Fruit fly (Drosophila melanogaster) whole organism, embryonic: ENCODE measurements around the gene CG16903.

Experiments
- ATbp ChIP-seq: fragments of 200-800 bp; sonication (Bioruptor generic); optimal IDR thresholded peaks from 2 replicates; lab custom pipeline; 2017; ENCODE audit warnings: missing biosample characterization, mild to moderate bottlenecking, missing genetic modification characterization, missing genetic modification reagents
- Bdp1 ChIP-seq: fragments of 200-800 bp; sonication (Bioruptor generic); optimal IDR thresholded peaks from 3 replicates; lab custom pipeline; 2016; ENCODE audit warnings: missing biosample characterization, missing genetic modification characterization
- CG10979 ChIP-seq: fragments of 200-800 bp; sonication (Bioruptor generic); optimal IDR thresholded peaks from 2 replicates; lab custom pipeline; 2018; ENCODE audit warnings: missing biosample characterization, mild to moderate bottlenecking, missing genetic modification characterization, moderate library complexity
- CG12744 ChIP-seq: fragments of 200-800 bp; sonication (Bioruptor generic); optimal IDR thresholded peaks from 2 replicates; lab custom pipeline; 2016; ENCODE audit warnings: missing biosample characterization, missing genetic modification characterization
- CG15011 ChIP-seq: fragments of 200-800 bp; sonication (Bioruptor generic); optimal IDR thresholded peaks from 3 replicates; lab custom pipeline; 2018; ENCODE audit warnings: missing biosample characterization, mild to moderate bottlenecking, missing genetic modification characterization
- CG1602 ChIP-seq: fragments of 200-800 bp; sonication (Bioruptor generic); optimal IDR thresholded peaks from 3 replicates; lab custom pipeline; 2016; ENCODE audit warnings: missing biosample characterization, missing genetic modification characterization
- CG1603 ChIP-seq: fragments of 200-800 bp; sonication (Bioruptor generic); optimal IDR thresholded peaks from 2 replicates; lab custom pipeline; 2019; ENCODE audit warnings: missing biosample characterization, mild to moderate bottlenecking, missing genetic modification characterization, moderate library complexity
- CG17328 ChIP-seq: fragments of 200-800 bp; sonication (Bioruptor generic); IDR thresholded peaks from 2 replicates; pipeline ENCODE4 v1.3.6; 2022; ENCODE audit warnings: missing biosample characterization, missing genetic modification characterization
- CG17361 ChIP-seq: fragments of 200-800 bp; sonication (Bioruptor generic); IDR thresholded peaks from 3 replicates; pipeline ENCODE4 v1.3.6; 2022; ENCODE audit warnings: missing biosample characterization, missing genetic modification characterization
- CG31388 ChIP-seq: fragments of 200-800 bp; sonication (Bioruptor generic); optimal IDR thresholded peaks from 2 replicates; lab custom pipeline; 2016; ENCODE audit warnings: missing biosample characterization, missing genetic modification characterization
- CG3995 ChIP-seq: fragments of 200-800 bp; sonication (Bioruptor generic); optimal IDR thresholded peaks from 3 replicates; lab custom pipeline; 2016; ENCODE audit warnings: missing biosample characterization, missing genetic modification characterization
- CG4707 ChIP-seq: fragments of 200-800 bp; sonication (Bioruptor generic); optimal IDR thresholded peaks from 2 replicates; lab custom pipeline; 2018; ENCODE audit warnings: missing biosample characterization, mild to moderate bottlenecking, missing genetic modification characterization, moderate library complexity
- CG5953 ChIP-seq: fragments of 200-800 bp; sonication (Bioruptor generic); IDR thresholded peaks from 2 replicates; pipeline ENCODE4 v1.3.6; 2022; ENCODE audit warnings: missing biosample characterization, missing genetic modification characterization
- CG6654 ChIP-seq: fragments of 200-800 bp; sonication (Bioruptor generic); optimal IDR thresholded peaks from 2 replicates; lab custom pipeline; 2017; ENCODE audit warnings: missing biosample characterization, mild to moderate bottlenecking, missing genetic modification characterization
- CG6689 ChIP-seq: fragments of 200-800 bp; sonication (Bioruptor generic); IDR thresholded peaks from 2 replicates; pipeline ENCODE4 v1.3.6; 2022; ENCODE audit warnings: missing biosample characterization, missing genetic modification characterization
- CG6791 ChIP-seq: fragments of 200-800 bp; sonication (Bioruptor generic); IDR thresholded peaks from 3 replicates; pipeline ENCODE4 v1.3.6; 2022; ENCODE audit warnings: missing biosample characterization, missing genetic modification characterization; ENCODE audit not compliant: partially characterized antibody
- CG6854 ChIP-seq: fragments of 200-800 bp; sonication (Bioruptor generic); optimal IDR thresholded peaks from 3 replicates; lab custom pipeline; 2017; ENCODE audit warnings: missing biosample characterization, mild to moderate bottlenecking, missing genetic modification characterization
- CG8359 ChIP-seq: fragments of 200-800 bp; sonication (Bioruptor generic); optimal IDR thresholded peaks from 2 replicates; lab custom pipeline; 2017; ENCODE audit warnings: missing biosample characterization, mild to moderate bottlenecking, missing genetic modification characterization, borderline replicate concordance
- Dad ChIP-seq: fragments of 200-800 bp; sonication (Bioruptor generic); optimal IDR thresholded peaks from 3 replicates; lab custom pipeline; 2016; ENCODE audit warnings: missing biosample characterization, missing genetic modification characterization
- Gsc ChIP-seq: fragments of 200-800 bp; sonication (Bioruptor generic); IDR thresholded peaks from 2 replicates; pipeline ENCODE4 v1.3.6; 2022; ENCODE audit warnings: missing biosample characterization, missing genetic modification characterization
- Hand ChIP-seq: fragments of 200-800 bp; sonication (Bioruptor generic); optimal IDR thresholded peaks from 2 replicates; lab custom pipeline; 2017; ENCODE audit warnings: mild to moderate bottlenecking, missing biosample characterization, missing genetic modification reagents, missing genetic modification characterization
- Hr51 ChIP-seq, 2 experiments: fragments of 200-800 bp; sonication (Bioruptor generic); optimal IDR thresholded peaks; 2 replicates in 1 of 2; 3 replicates in 1 of 2; lab custom pipeline; 2016 to 2018; ENCODE audit warnings: missing biosample characterization in 2 of 2, missing genetic modification characterization in 2 of 2, mild to moderate bottlenecking in 1 of 2, moderate library complexity in 1 of 2
- Lhr ChIP-seq: fragments of 200-800 bp; sonication (Bioruptor generic); optimal IDR thresholded peaks from 3 replicates; lab custom pipeline; 2017; ENCODE audit warnings: mild to moderate bottlenecking, missing biosample characterization, missing genetic modification reagents, missing genetic modification characterization
- Med ChIP-seq: fragments of 200-800 bp; sonication (Bioruptor generic); peaks from one replicate; lab custom pipeline; 2016; ENCODE audit warnings: missing biosample characterization, missing genetic modification characterization, mild to moderate bottlenecking, inconsistent platforms, moderate library complexity
- NFAT ChIP-seq: fragments of 200-800 bp; sonication (Bioruptor generic); IDR thresholded peaks from 2 replicates; pipeline ENCODE4 v1.3.6; 2022; ENCODE audit warnings: missing biosample characterization, missing genetic modification characterization
- Oli ChIP-seq: fragments of 200-800 bp; sonication (Bioruptor generic); optimal IDR thresholded peaks from 2 replicates; lab custom pipeline; 2018; ENCODE audit warnings: missing biosample characterization, mild to moderate bottlenecking, missing genetic modification characterization, moderate library complexity
- Optix ChIP-seq: fragments of 200-800 bp; sonication (Bioruptor generic); IDR thresholded peaks from 3 replicates; pipeline ENCODE4 v1.3.6; 2022; ENCODE audit warnings: missing biosample characterization, missing genetic modification characterization
- Scr ChIP-seq: fragments of 200-800 bp; sonication (Bioruptor generic); IDR thresholded peaks from 2 replicates; pipeline ENCODE4 v1.3.6; 2022; ENCODE audit warnings: missing biosample characterization, missing genetic modification characterization; ENCODE audit not compliant: partially characterized antibody
- Trl ChIP-seq, 3 experiments: fragments of >200 bp in 2 of 3; fragments of 200-800 bp in 1 of 3; sonication (Bioruptor generic) in 1 of 3; optimal IDR thresholded peaks; 2 replicates in 1 of 3; 3 replicates in 2 of 3; lab custom pipeline; 2016 to 2017; ENCODE audit warnings: missing biosample characterization in 1 of 3, missing genetic modification characterization in 1 of 3
- ara ChIP-seq: fragments of 200-800 bp; sonication (Bioruptor generic); IDR thresholded peaks from 2 replicates; pipeline ENCODE4 v1.3.6; 2022; ENCODE audit warnings: missing biosample characterization, missing genetic modification characterization
- ato ChIP-seq: fragments of 200-800 bp; sonication (Bioruptor generic); IDR thresholded peaks from 2 replicates; pipeline ENCODE4 v1.3.6; 2022; ENCODE audit warnings: missing biosample characterization, missing genetic modification characterization; ENCODE audit not compliant: partially characterized antibody
- bbx ChIP-seq: fragments of 200-800 bp; sonication (Bioruptor generic); IDR thresholded peaks from 2 replicates; pipeline ENCODE4 v1.3.6; 2022; ENCODE audit warnings: missing biosample characterization, missing genetic modification characterization; ENCODE audit not compliant: partially characterized antibody
- cg ChIP-seq: fragments of 200-800 bp; sonication (Bioruptor generic); optimal IDR thresholded peaks from 3 replicates; lab custom pipeline; 2019; ENCODE audit warnings: missing biosample characterization, mild to moderate bottlenecking, missing genetic modification characterization, moderate library complexity
- chm ChIP-seq: fragments of 200-800 bp; sonication (Bioruptor generic); IDR thresholded peaks from 2 replicates; pipeline ENCODE4 v1.3.6; 2022; ENCODE audit warnings: missing biosample characterization, missing genetic modification characterization
- fd3F ChIP-seq: fragments of 200-800 bp; sonication (Bioruptor generic); optimal IDR thresholded peaks from 2 replicates; lab custom pipeline; 2018; ENCODE audit warnings: missing biosample characterization, mild to moderate bottlenecking, missing genetic modification characterization, moderate library complexity
- gcm ChIP-seq: fragments of 200-800 bp; sonication (Bioruptor generic); optimal IDR thresholded peaks from 2 replicates; lab custom pipeline; 2019; ENCODE audit warnings: missing biosample characterization, mild to moderate bottlenecking, missing genetic modification characterization, moderate library complexity
- gcm2 ChIP-seq: fragments of 200-800 bp; sonication (Bioruptor generic); optimal IDR thresholded peaks from 2 replicates; lab custom pipeline; 2016; ENCODE audit warnings: missing biosample characterization, missing genetic modification characterization
- jumu ChIP-seq: fragments of 200-800 bp; sonication (Bioruptor generic); optimal IDR thresholded peaks from 3 replicates; lab custom pipeline; 2016; ENCODE audit warnings: missing biosample characterization, missing genetic modification characterization
- kah ChIP-seq: fragments of 200-800 bp; sonication (Bioruptor generic); optimal IDR thresholded peaks from 2 replicates; lab custom pipeline; 2018; ENCODE audit warnings: missing biosample characterization, mild to moderate bottlenecking, missing genetic modification characterization
- lmd ChIP-seq: fragments of 200-800 bp; sonication (Bioruptor generic); IDR thresholded peaks from 2 replicates; pipeline ENCODE4 v1.3.6; 2022; ENCODE audit warnings: missing biosample characterization, missing genetic modification characterization
- oc ChIP-seq: fragments of 200-800 bp; sonication (Bioruptor generic); optimal IDR thresholded peaks from 2 replicates; lab custom pipeline; 2018; ENCODE audit warnings: missing biosample characterization, mild to moderate bottlenecking, missing genetic modification characterization, moderate library complexity
- onecut ChIP-seq: fragments of 200-800 bp; sonication (Bioruptor generic); IDR thresholded peaks from 2 replicates; pipeline ENCODE4 v1.3.6; 2022; ENCODE audit warnings: missing biosample characterization, missing genetic modification characterization
- repo ChIP-seq: fragments of 200-800 bp; sonication (Bioruptor generic); optimal IDR thresholded peaks from 2 replicates; lab custom pipeline; 2016; ENCODE audit warnings: missing biosample characterization, missing genetic modification characterization
- sd ChIP-seq: fragments of 200-800 bp; sonication (Bioruptor generic); optimal IDR thresholded peaks from 3 replicates; lab custom pipeline; 2018; ENCODE audit warnings: missing biosample characterization, mild to moderate bottlenecking, missing genetic modification characterization, moderate library complexity
- ssp ChIP-seq: fragments of 200-800 bp; sonication (Bioruptor generic); IDR thresholded peaks from 2 replicates; pipeline ENCODE4 v1.3.6; 2022; ENCODE audit warnings: missing biosample characterization, missing genetic modification characterization
- toy ChIP-seq: fragments of 200-800 bp; sonication (Bioruptor generic); IDR thresholded peaks from 2 replicates; pipeline ENCODE4 v1.3.6; 2022; ENCODE audit warnings: missing biosample characterization, missing genetic modification characterization
- tx ChIP-seq: fragments of 200-800 bp; sonication (Bioruptor generic); optimal IDR thresholded peaks from 2 replicates; lab custom pipeline; 2016; ENCODE audit warnings: missing biosample characterization, missing genetic modification characterization
- wor ChIP-seq: fragments of 200-800 bp; sonication (Bioruptor generic); IDR thresholded peaks from 2 replicates; pipeline ENCODE4 v1.3.6; 2022; ENCODE audit warnings: missing biosample characterization, missing genetic modification characterization
- zen ChIP-seq: fragments of 200-800 bp; sonication (Bioruptor generic); optimal IDR thresholded peaks from 3 replicates; lab custom pipeline; 2018; ENCODE audit warnings: missing biosample characterization, mild to moderate bottlenecking, missing genetic modification characterization, moderate library complexity

CG16903 gene

dm6 chrX:2083678-2084162 is 3.5 kb upstream of the CG16903 start (continued):
- TF ChIP-seq CG31388 (GFP tag; lab: Kevin White, UChicago): peak; percentile 41
- TF ChIP-seq Med: peak; percentile 97
- TF ChIP-seq CG1602 (GFP tag; lab: Kevin White, UChicago): peak; percentile 77
- peak; percentile 72 for TF ChIP-seq ssp (GFP tag; lab: Robert Waterston, UW)
- peak; percentile 48; the same call in 1 of the 2 replicates for TF ChIP-seq Gsc (GFP tag; lab: Robert Waterston, UW)
- peak; percentile 71 for TF ChIP-seq onecut (GFP tag; lab: Robert Waterston, UW)
- peak; percentile 82 for TF ChIP-seq CG6689 (GFP tag; lab: Robert Waterston, UW)
- peak; percentile 87 for TF ChIP-seq CG17328 (GFP tag; lab: Robert Waterston, UW)
- peak; percentile 67 for TF ChIP-seq Bdp1 (GFP tag; lab: Kevin White, UChicago)
- TF ChIP-seq CG12744: peak; percentile 71
- peak; percentile 84 for TF ChIP-seq Oli (tag; lab: Kevin White, UChicago)
- peak; percentile 32 for TF ChIP-seq gcm2 (GFP tag; lab: Kevin White, UChicago)
- TF ChIP-seq CG5953 (GFP tag; lab: Robert Waterston, UW): peak; percentile 74
- TF ChIP-seq gcm: peak; percentile 78
- TF ChIP-seq ara (GFP tag; lab: Robert Waterston, UW): peak; percentile 84
- peak; percentile 53 for TF ChIP-seq sd (tag; lab: Kevin White, UChicago)
- peak; percentile 34 for TF ChIP-seq CG8359 (GFP tag; lab: Kevin White, UChicago)
- TF ChIP-seq cg: no peak
- TF ChIP-seq CG1603: peak; percentile 94
- TF ChIP-seq ato (GFP tag; lab: Robert Waterston, UW): no peak
- TF ChIP-seq CG10979 (tag; lab: Kevin White, UChicago): peak; percentile 75
- peak; percentile 82 for TF ChIP-seq chm
- TF ChIP-seq repo (GFP tag; lab: Kevin White, UChicago): peak; percentile 69
- TF ChIP-seq tx: peak; percentile 81
- TF ChIP-seq CG3995: no peak
- peak; percentile 63 for TF ChIP-seq CG17361 (GFP tag; lab: Robert Waterston, UW)
- TF ChIP-seq toy: 0 out of 2 replicates have a peak, but pooled peaks have one; percentile 50
- peak; percentile 73 for TF ChIP-seq Dad (GFP tag; lab: Kevin White, UChicago)
- no peak for TF ChIP-seq zen (tag; lab: Kevin White, UChicago)
- TF ChIP-seq CG6654 (GFP tag; lab: Kevin White, UChicago): peak; percentile 41
- peak; percentile 63 for TF ChIP-seq CG4707 (GFP tag; lab: Kevin White, UChicago)
- TF ChIP-seq wor (GFP tag; lab: Robert Waterston, UW): peak; percentile 77
- no peak for TF ChIP-seq bbx (GFP tag; lab: Robert Waterston, UW)
- TF ChIP-seq NFAT (GFP tag; lab: Robert Waterston, UW): peak; percentile 62
- peak; percentile 16; the same call in 1 of the 2 replicates for TF ChIP-seq Scr (GFP tag; lab: Robert Waterston, UW)
- 0 out of 3 replicates have a peak, but pooled peaks have one; percentile 24 for TF ChIP-seq CG6791
- TF ChIP-seq Trl (optimal IDR thresholded peaks at IDR 0.05; lab: Kevin White, UChicago): peak; percentile 84 to 97
- TF ChIP-seq Trl (GFP tag; optimal IDR thresholded peaks at IDR 0.05; lab: Kevin White, UChicago): peak; percentile 83
- peak; percentile 86 for TF ChIP-seq jumu (GFP tag; lab: Kevin White, UChicago)
- peak; percentile 10 for TF ChIP-seq Hand
- TF ChIP-seq lmd (GFP tag; lab: Robert Waterston, UW): peak; percentile 89
- peak; percentile 84 for TF ChIP-seq oc
- peak; percentile 61 for TF ChIP-seq kah (GFP tag; lab: Kevin White, UChicago)
- peak; percentile 84 for TF ChIP-seq ATbp (GFP tag; lab: Kevin White, UChicago)
- peak; percentile 80 to 86 for TF ChIP-seq Hr51 (GFP tag; optimal IDR thresholded peaks at IDR 0.05; lab: Kevin White, UChicago)
- TF ChIP-seq fd3F (GFP tag; lab: Kevin White, UChicago): peak; percentile 53
- no peak for TF ChIP-seq Lhr (GFP tag; lab: Kevin White, UChicago)
- peak; percentile 90 for TF ChIP-seq Optix (GFP tag; lab: Robert Waterston, UW)
- TF ChIP-seq CG15011: peak; percentile 34
- peak; percentile 28 for TF ChIP-seq CG6854 (GFP tag; lab: Kevin White, UChicago)
